Fruit fly (Drosophila melanogaster) S2 (cell line): ENCODE results near the gene GstD10.

Experiments used
- CG8478 ChIP-seq: fragments of >200 bp; optimal IDR thresholded peaks from 2 replicates; lab custom pipeline; 2018
- CTCF ChIP-seq, 2 experiments: fragments of >200 bp; optimal IDR thresholded peaks; 2 replicates each; lab custom pipeline; 2018

- TF ChIP-seq CG8478 (lab: Kevin White, UChicago) (no peak), CTCF (optimal IDR thresholded peaks at IDR 0.05; lab: Kevin White, UChicago) (peak in 1 of 2 experiments; percentile 1)
These were observed 42.6 kb upstream of the GstD10 start, which contains the start of gene CG5196 for dm6 chr3R:12408160-12408559.
